Worm (Caenorhabditis elegans) whole organism, L4 larva: ENCODE measurements around the gene nlp-63.

Experiments used
- F10B5.3 ChIP-seq: sonication (generic microtip); optimal IDR thresholded peaks from 2 replicates; lab custom pipeline; 2016; ENCODE audit warnings: mild to moderate bottlenecking, missing genetic modification characterization, missing compliant biosample characterization
- F26F4.8 ChIP-seq: fragments of 200-800 bp; sonication (Bioruptor generic); conservative IDR thresholded peaks from 2 replicates; pipeline ENCODE4 v1.3.6; 2022; ENCODE audit warnings: missing genetic modification characterization, missing compliant biosample characterization
- F49E8.2 ChIP-seq: sonication (generic microtip); optimal IDR thresholded peaks from 2 replicates; lab custom pipeline; 2016; ENCODE audit warnings: missing compliant biosample characterization, mild to moderate bottlenecking, missing genetic modification characterization, borderline replicate concordance
- Y105C5A.15 ChIP-seq: fragments of 200-800 bp; sonication (Bioruptor generic); IDR thresholded peaks from 2 replicates; pipeline ENCODE4 v1.3.6; 2022; ENCODE audit warnings: missing genetic modification characterization, missing compliant biosample characterization
- Y5F2A.4 ChIP-seq: fragments of 200-800 bp; sonication (Bioruptor generic); optimal IDR thresholded peaks from 2 replicates; lab custom pipeline; 2018; ENCODE audit warnings: mild to moderate bottlenecking, missing genetic modification characterization, missing compliant biosample characterization
- ama-1 ChIP-seq: fragments of 150-350 bp; optimal IDR thresholded peaks from 2 replicates; lab custom pipeline; 2014; ENCODE audit warnings: inconsistent platforms, mixed read lengths
- arid-1 ChIP-seq: fragments of 200-800 bp; sonication (Bioruptor generic); conservative IDR thresholded peaks from 2 replicates; pipeline ENCODE4 v1.3.6; 2022; ENCODE audit warnings: missing genetic modification reagents, missing genetic modification characterization, missing compliant biosample characterization
- attf-4 ChIP-seq: sonication (generic microtip); optimal IDR thresholded peaks from 3 replicates; lab custom pipeline; 2017; ENCODE audit warnings: missing biosample characterization, missing genetic modification characterization
- ceh-28 ChIP-seq: fragments of 150-350 bp; optimal IDR thresholded peaks from 2 replicates; lab custom pipeline; 2014; ENCODE audit warnings: missing biosample characterization, missing genetic modification reagents, missing genetic modification characterization
- ceh-32 ChIP-seq: sonication (generic microtip); optimal IDR thresholded peaks from 2 replicates; lab custom pipeline; 2016; ENCODE audit warnings: mild to moderate bottlenecking, missing genetic modification characterization, missing compliant biosample characterization; ENCODE audit not compliant: poor library complexity
- ceh-44 ChIP-seq: fragments of 200-800 bp; sonication (Bioruptor generic); IDR thresholded peaks from 2 replicates; pipeline ENCODE4 v1.3.6; 2022; ENCODE audit warnings: missing genetic modification reagents, missing genetic modification characterization, missing compliant biosample characterization
- ceh-82 ChIP-seq: sonication (generic microtip); optimal IDR thresholded peaks from 2 replicates; lab custom pipeline; 2017; ENCODE audit warnings: missing biosample characterization, missing genetic modification characterization
- daf-16 ChIP-seq, 3 experiments: sonication (generic microtip); optimal IDR thresholded peaks; 2 replicates each; lab custom pipeline; 2016 to 2017; ENCODE audit warnings: missing genetic modification characterization in 3 of 3, missing genetic modification reagents in 3 of 3, mild to moderate bottlenecking in 2 of 3, missing compliant biosample characterization in 2 of 3, missing biosample characterization in 1 of 3, moderate library complexity in 1 of 3
- daf-19 ChIP-seq: fragments of 200-800 bp; sonication (Bioruptor generic); conservative IDR thresholded peaks from 2 replicates; pipeline ENCODE4 v1.3.6; 2022; ENCODE audit warnings: missing genetic modification characterization, missing compliant biosample characterization
- dmd-8 ChIP-seq: fragments of 200-800 bp; sonication (Bioruptor generic); IDR thresholded peaks from 2 replicates; pipeline ENCODE4 v1.3.6; 2022; ENCODE audit warnings: missing genetic modification characterization, missing compliant biosample characterization
- dpl-1 ChIP-seq: fragments of 150-350 bp; optimal IDR thresholded peaks from 2 replicates; lab custom pipeline; 2014; ENCODE audit warnings: missing biosample characterization, missing genetic modification reagents, missing genetic modification characterization
- duxl-1 ChIP-seq: sonication (generic microtip); optimal IDR thresholded peaks from 2 replicates; lab custom pipeline; 2016; ENCODE audit warnings: mild to moderate bottlenecking, missing genetic modification characterization, moderate library complexity, missing compliant biosample characterization; ENCODE audit not compliant: poor library complexity
- dve-1 ChIP-seq: sonication (generic microtip); optimal IDR thresholded peaks from 2 replicates; lab custom pipeline; 2017; ENCODE audit warnings: antibody characterized with exemption, mild to moderate bottlenecking, missing genetic modification characterization, missing compliant biosample characterization; ENCODE audit not compliant: insufficient read depth
- egl-27 ChIP-seq: sonication (generic microtip); optimal IDR thresholded peaks from 3 replicates; lab custom pipeline; 2017; ENCODE audit warnings: missing biosample characterization, missing genetic modification reagents, missing genetic modification characterization
- fkh-10 ChIP-seq: fragments of 150-350 bp; optimal IDR thresholded peaks from 2 replicates; lab custom pipeline; 2014; ENCODE audit warnings: missing biosample characterization, missing genetic modification reagents, missing genetic modification characterization
- fos-1 ChIP-seq: fragments of 150-350 bp; optimal IDR thresholded peaks from 2 replicates; lab custom pipeline; 2014; ENCODE audit warnings: missing biosample characterization, missing genetic modification characterization
- hlh-11 ChIP-seq: fragments of 200-800 bp; sonication (Bioruptor generic); optimal IDR thresholded peaks from 2 replicates; lab custom pipeline; 2018; ENCODE audit warnings: mild to moderate bottlenecking, missing genetic modification characterization, missing compliant biosample characterization
- jun-1 ChIP-seq: fragments of 150-350 bp; optimal IDR thresholded peaks from 2 replicates; lab custom pipeline; 2014; ENCODE audit warnings: missing biosample characterization, missing genetic modification reagents, missing genetic modification characterization
- lim-7 ChIP-seq: fragments of 200-800 bp; sonication (Bioruptor generic); IDR thresholded peaks from 2 replicates; pipeline ENCODE4 v1.3.6; 2022; ENCODE audit warnings: missing genetic modification characterization, missing compliant biosample characterization
- lin-13 ChIP-seq: fragments of 150-350 bp; optimal IDR thresholded peaks from 2 replicates; lab custom pipeline; 2014; ENCODE audit warnings: missing biosample characterization, missing genetic modification reagents, missing genetic modification characterization
- lin-39 ChIP-seq: fragments of 150-350 bp; optimal IDR thresholded peaks from 2 replicates; lab custom pipeline; 2014; ENCODE audit warnings: missing biosample characterization, missing genetic modification reagents, missing genetic modification characterization
- lir-3 ChIP-seq: sonication (generic microtip); optimal IDR thresholded peaks from 2 replicates; lab custom pipeline; 2016; ENCODE audit warnings: mild to moderate bottlenecking, missing genetic modification characterization, missing compliant biosample characterization
- mes-2 ChIP-seq: sonication (generic microtip); optimal IDR thresholded peaks from 2 replicates; lab custom pipeline; 2016; ENCODE audit warnings: missing genotype, mild to moderate bottlenecking, missing genetic modification characterization, missing compliant biosample characterization; ENCODE audit not compliant: poor library complexity, severe bottlenecking
- nhr-11 ChIP-seq: fragments of 150-350 bp; optimal IDR thresholded peaks from 2 replicates; lab custom pipeline; 2014; ENCODE audit warnings: missing biosample characterization, missing genetic modification characterization
- nhr-111 ChIP-seq: fragments of 200-800 bp; sonication (Bioruptor generic); optimal IDR thresholded peaks from 2 replicates; lab custom pipeline; 2018; ENCODE audit warnings: mild to moderate bottlenecking, missing genetic modification characterization, missing compliant biosample characterization
- nhr-28 ChIP-seq: fragments of 150-350 bp; optimal IDR thresholded peaks from 2 replicates; lab custom pipeline; 2014; ENCODE audit warnings: missing biosample characterization, missing genetic modification characterization
- nhr-41 ChIP-seq: fragments of 200-800 bp; sonication (Bioruptor generic); IDR thresholded peaks from 2 replicates; pipeline ENCODE4 v1.3.6; 2022; ENCODE audit warnings: missing genetic modification reagents, missing genetic modification characterization, missing compliant biosample characterization
- nhr-42 ChIP-seq: fragments of 200-800 bp; sonication (Bioruptor generic); IDR thresholded peaks from 2 replicates; pipeline ENCODE4 v1.3.6; 2022; ENCODE audit warnings: missing genetic modification characterization, missing compliant biosample characterization
- nhr-6 ChIP-seq: fragments of 150-350 bp; optimal IDR thresholded peaks from 2 replicates; lab custom pipeline; 2014; ENCODE audit warnings: missing biosample characterization, missing genetic modification characterization
- nhr-76 ChIP-seq: fragments of 150-350 bp; optimal IDR thresholded peaks from 2 replicates; lab custom pipeline; 2014; ENCODE audit warnings: missing biosample characterization, missing genetic modification characterization
- nhr-77 ChIP-seq: fragments of 150-350 bp; optimal IDR thresholded peaks from 2 replicates; lab custom pipeline; 2014; ENCODE audit warnings: missing biosample characterization, missing genetic modification characterization
- php-3 ChIP-seq: fragments of 200-800 bp; sonication (Bioruptor generic); IDR thresholded peaks from 2 replicates; pipeline ENCODE4 v1.3.6; 2022; ENCODE audit warnings: missing genetic modification reagents, missing genetic modification characterization, missing compliant biosample characterization
- pqm-1 ChIP-seq: sonication (generic microtip); optimal IDR thresholded peaks from 2 replicates; lab custom pipeline; 2017; ENCODE audit warnings: missing biosample characterization, missing genetic modification characterization
- rbr-2 ChIP-seq: sonication (generic microtip); optimal IDR thresholded peaks from 2 replicates; lab custom pipeline; 2016; ENCODE audit warnings: missing genotype, missing genetic modification characterization, missing compliant biosample characterization
- saeg-2 ChIP-seq: fragments of 200-800 bp; sonication (Bioruptor generic); IDR thresholded peaks from 2 replicates; pipeline ENCODE4 v1.3.6; 2022; ENCODE audit warnings: missing genetic modification reagents, missing genetic modification characterization, missing compliant biosample characterization
- snpc-1.2 ChIP-seq: fragments of 200-800 bp; sonication (Bioruptor generic); IDR thresholded peaks from 2 replicates; pipeline ENCODE4 v1.3.6; 2022; ENCODE audit warnings: missing genetic modification reagents, missing genetic modification characterization, missing compliant biosample characterization
- snpc-4 ChIP-seq: fragments of 150-350 bp; optimal IDR thresholded peaks from 2 replicates; lab custom pipeline; 2014; ENCODE audit warnings: missing biosample characterization, missing genetic modification characterization
- spr-3 ChIP-seq: fragments of 200-800 bp; sonication (Bioruptor generic); optimal IDR thresholded peaks from 2 replicates; lab custom pipeline; 2018; ENCODE audit warnings: mild to moderate bottlenecking, missing genetic modification characterization, missing compliant biosample characterization
- tag-97 ChIP-seq: fragments of 200-800 bp; sonication (Bioruptor generic); IDR thresholded peaks from 2 replicates; pipeline ENCODE4 v1.3.6; 2022; ENCODE audit warnings: missing genetic modification characterization, missing compliant biosample characterization
- unc-130 ChIP-seq: sonication (generic microtip); optimal IDR thresholded peaks from 2 replicates; lab custom pipeline; 2016; ENCODE audit warnings: missing genetic modification reagents, missing genetic modification characterization, missing compliant biosample characterization
- unc-62 ChIP-seq, 3 experiments: fragments of 150-350 bp in 1 of 3; sonication (generic microtip); optimal IDR thresholded peaks in 2 of 3; peaks in 1 of 3; 1 replicate in 1 of 3; 2 replicates in 2 of 3; lab custom pipeline; 2014 to 2017; ENCODE audit warnings: missing biosample characterization in 3 of 3, missing genetic modification characterization in 3 of 3, missing genetic modification reagents in 3 of 3, missing genotype in 1 of 3
- zag-1 ChIP-seq: fragments of 150-350 bp; optimal IDR thresholded peaks from 2 replicates; lab custom pipeline; 2014; ENCODE audit warnings: missing biosample characterization, missing genetic modification characterization
- zfp-2 ChIP-seq: sonication (generic microtip); optimal IDR thresholded peaks from 2 replicates; lab custom pipeline; 2016; ENCODE audit warnings: mild to moderate bottlenecking, missing genetic modification characterization, missing compliant biosample characterization
- zfp-3 ChIP-seq: fragments of 200-800 bp; sonication (Bioruptor generic); conservative IDR thresholded peaks from 2 replicates; pipeline ENCODE4 v1.3.6; 2022; ENCODE audit warnings: missing genetic modification reagents, missing genetic modification characterization, missing compliant biosample characterization
- zip-2 ChIP-seq: fragments of 150-350 bp; optimal IDR thresholded peaks from 2 replicates; lab custom pipeline; 2014; ENCODE audit warnings: missing biosample characterization, missing genetic modification characterization
- ztf-11 ChIP-seq: fragments of 150-350 bp; optimal IDR thresholded peaks from 2 replicates; lab custom pipeline; 2014; ENCODE audit warnings: missing biosample characterization, missing genetic modification characterization
- ztf-7 ChIP-seq: fragments of 150-350 bp; optimal IDR thresholded peaks from 2 replicates; lab custom pipeline; 2014; ENCODE audit warnings: missing biosample characterization, missing genetic modification characterization

The nlp-63 gene

ce11 chrII:10174338-10174737, 19.1 kb downstream of the nlp-63 start, which contains the start of gene F33H1.4 (continued):
- TF ChIP-seq fos-1 (tag; lab: Kevin White, UChicago), result no peak
- TF ChIP-seq nhr-42, result 0 out of 2 replicates have a peak, but pooled peaks have one; percentile 15
- no peak for TF ChIP-seq ztf-7 (tag; lab: Kevin White, UChicago)
- TF ChIP-seq dve-1, result no peak
- TF ChIP-seq zag-1 (tag; lab: Kevin White, UChicago), result no peak
- no peak for TF ChIP-seq dmd-8
- TF ChIP-seq lin-13, result peak; percentile 99
- peak; percentile 12 for TF ChIP-seq nhr-28 (tag; lab: Kevin White, UChicago)
- TF ChIP-seq ceh-32 (tag; lab: Kevin White, UChicago), result no peak
- TF ChIP-seq ztf-11 (tag; lab: Kevin White, UChicago), result no peak
- peak; percentile 3 for TF ChIP-seq rbr-2 (tag; lab: Kevin White, UChicago)
- no peak for TF ChIP-seq ceh-82
- TF ChIP-seq duxl-1 (tag; lab: Kevin White, UChicago), result peak; percentile 44
- no peak for TF ChIP-seq snpc-4 (tag; lab: Kevin White, UChicago)
- no peak for TF ChIP-seq F26F4.8 (GFP tag; lab: Robert Waterston, UW)
- TF ChIP-seq zfp-3 (GFP tag; lab: Robert Waterston, UW), result peak; percentile 33; the same call in 1 of the 2 replicates
- TF ChIP-seq nhr-111, result no peak
- TF ChIP-seq ceh-28 (tag; lab: Kevin White, UChicago), result peak; percentile 51
- TF ChIP-seq attf-4 (tag; lab: Kevin White, UChicago), result no peak
- TF ChIP-seq jun-1 (tag; lab: Kevin White, UChicago), result no peak
- peak; percentile 47 for TF ChIP-seq dpl-1
- no peak for TF ChIP-seq egl-27 (tag; lab: Kevin White, UChicago)
- no peak for TF ChIP-seq spr-3 (GFP tag; lab: Kevin White, UChicago)
- TF ChIP-seq unc-62 (GFP tag; optimal IDR thresholded peaks at IDR 0.05 in 1 of 2; lab: Kevin White, UChicago), result no peak
- TF ChIP-seq unc-62 (tag; optimal IDR thresholded peaks at IDR 0.05; lab: Kevin White, UChicago), result no peak
- no peak for TF ChIP-seq daf-19
- TF ChIP-seq Y105C5A.15 (GFP tag; lab: Robert Waterston, UW), result no peak
- TF ChIP-seq tag-97, result no peak
- no peak for TF ChIP-seq ceh-44
- no peak for TF ChIP-seq pqm-1
- peak; percentile 3 for TF ChIP-seq fkh-10
- TF ChIP-seq snpc-1.2 (GFP tag; lab: Robert Waterston, UW), result no peak
- TF ChIP-seq unc-130, result peak; percentile 20
- TF ChIP-seq nhr-76 (tag; lab: Kevin White, UChicago), result no peak
- no peak for TF ChIP-seq php-3 (GFP tag; lab: Robert Waterston, UW)
- peak; percentile 8 for TF ChIP-seq F49E8.2 (tag; lab: Kevin White, UChicago)
- no peak for TF ChIP-seq zip-2 (tag; lab: Kevin White, UChicago)
- peak; percentile 51 for TF ChIP-seq hlh-11 (tag; lab: Kevin White, UChicago)
- no peak for TF ChIP-seq lin-39 (tag; lab: Kevin White, UChicago)
- TF ChIP-seq nhr-11 (tag; lab: Kevin White, UChicago), result peak; percentile 80
- TF ChIP-seq nhr-6 (tag; lab: Kevin White, UChicago), result no peak
- no peak for TF ChIP-seq nhr-41 (GFP tag; lab: Robert Waterston, UW)
- TF ChIP-seq zfp-2 (tag; lab: Kevin White, UChicago), result no peak
- no peak for TF ChIP-seq lim-7 (GFP tag; lab: Robert Waterston, UW)
- peak; percentile 62; the same call in 1 of the 2 replicates for TF ChIP-seq arid-1 (GFP tag; lab: Robert Waterston, UW)
- TF ChIP-seq lir-3 (tag; lab: Kevin White, UChicago), result no peak
- no peak for TF ChIP-seq F10B5.3
- TF ChIP-seq daf-16 (GFP tag; optimal IDR thresholded peaks at IDR 0.05; lab: Kevin White, UChicago), result no peak
- TF ChIP-seq daf-16 (tag; optimal IDR thresholded peaks at IDR 0.05; lab: Kevin White, UChicago), result no peak
- peak; percentile 80 for TF ChIP-seq mes-2 (tag; lab: Kevin White, UChicago)
- no peak for TF ChIP-seq nhr-77 (tag; lab: Kevin White, UChicago)
- no peak for TF ChIP-seq saeg-2 (GFP tag; lab: Robert Waterston, UW)
- TF ChIP-seq Y5F2A.4 (GFP tag; lab: Kevin White, UChicago), result no peak
- peak; percentile 57 for TF ChIP-seq ama-1 (lab: Kevin White, UChicago)
